Worm (Caenorhabditis elegans) whole organism, L4/young adult: ENCODE results near the gene sox-3.

ENCODE experiments used
- W03F9.2 ChIP-seq: fragments of 150-350 bp; optimal IDR thresholded peaks from 2 replicates; lab custom pipeline; 2014; ENCODE audit warnings: missing biosample characterization, missing genetic modification characterization
- dao-5 ChIP-seq: sonication (generic microtip); optimal IDR thresholded peaks from 2 replicates; lab custom pipeline; 2016; ENCODE audit warnings: missing genotype, missing genetic modification characterization, moderate library complexity, missing compliant biosample characterization
- him-1 ChIP-seq: sonication (generic microtip); optimal IDR thresholded peaks from 2 replicates; lab custom pipeline; 2016; ENCODE audit warnings: missing genotype, missing genetic modification reagents, missing genetic modification characterization, missing compliant biosample characterization

The sox-3 gene

ce11 chrX:14706698-14707285 is 14.0 kb upstream of the sox-3 start, which contains the start of gene tmem-184:
TSS of gene tmem-184 (minus strand) at chrX:14706861.
- peak; percentile 49 for TF ChIP-seq W03F9.2
- no peak for TF ChIP-seq him-1 (tag; lab: Kevin White, UChicago)
- TF ChIP-seq dao-5 (tag; lab: Kevin White, UChicago): no peak

- TF ChIP-seq dao-5 (tag; lab: Kevin White, UChicago) (no peak), W03F9.2 (no peak), him-1 (tag; lab: Kevin White, UChicago) (no peak)
Measured at ce11 chrX:14704933-14705332, 12.1 kb upstream of the sox-3 start.

- TF ChIP-seq W03F9.2: no peak
- no peak for TF ChIP-seq him-1 (tag; lab: Kevin White, UChicago)
- no peak for TF ChIP-seq dao-5 (tag; lab: Kevin White, UChicago)
Measured at ce11 chrX:14701490-14701889, 8.7 kb upstream of the sox-3 start, which contains the start of gene F40E10.5. TSS of gene F40E10.5 (plus strand) at chrX:14701790.

ce11 chrX:14699866-14700265 is 7.1 kb upstream of the sox-3 start, which contains the start of gene hch-1:
TSS of gene hch-1 (minus strand) at chrX:14699977.
- TF ChIP-seq W03F9.2 (no peak), dao-5 (tag; lab: Kevin White, UChicago) (no peak), him-1 (tag; lab: Kevin White, UChicago) (no peak)

- no peak for TF ChIP-seq dao-5 (tag; lab: Kevin White, UChicago)
- TF ChIP-seq him-1 (tag; lab: Kevin White, UChicago): no peak
- TF ChIP-seq W03F9.2: no peak
Measured at ce11 chrX:14695892-14696291, 3.1 kb upstream of the sox-3 start.

- TF ChIP-seq W03F9.2: no peak
- no peak for TF ChIP-seq him-1 (tag; lab: Kevin White, UChicago)
- no peak for TF ChIP-seq dao-5 (tag; lab: Kevin White, UChicago)
Measured at ce11 chrX:14694633-14695177, 1.9 kb upstream of the sox-3 start.

ce11 chrX:14684406-14684927 is 8.3 kb downstream of the sox-3 start, which contains the start of gene csq-1:
TSS of gene csq-1 (plus strand) at chrX:14684877.
- TF ChIP-seq dao-5 (tag; lab: Kevin White, UChicago): no peak
- no peak for TF ChIP-seq him-1 (tag; lab: Kevin White, UChicago)
- TF ChIP-seq W03F9.2: no peak

- no peak for TF ChIP-seq W03F9.2
- no peak for TF ChIP-seq dao-5 (tag; lab: Kevin White, UChicago)
- no peak for TF ChIP-seq him-1 (tag; lab: Kevin White, UChicago)
Measured at ce11 chrX:14680474-14680873, 12.3 kb downstream of the sox-3 start.

ce11 chrX:14678983-14679382 is 13.8 kb downstream of the sox-3 start:
- TF ChIP-seq him-1 (tag; lab: Kevin White, UChicago) (no peak), W03F9.2 (no peak), dao-5 (tag; lab: Kevin White, UChicago) (no peak)

ce11 chrX:14674028-14674427 is 18.8 kb downstream of the sox-3 start, which contains the start of gene slt-1:
TSS of gene slt-1 (plus strand) at chrX:14674328.
- TF ChIP-seq him-1 (tag; lab: Kevin White, UChicago) (no peak), dao-5 (tag; lab: Kevin White, UChicago) (no peak), W03F9.2 (no peak)

- TF ChIP-seq him-1 (tag; lab: Kevin White, UChicago) (no peak), W03F9.2 (no peak), dao-5 (tag; lab: Kevin White, UChicago) (no peak)
Measured at ce11 chrX:14671300-14671699, 21.5 kb downstream of the sox-3 start.

ce11 chrX:14664028-14664427 is 28.8 kb downstream of the sox-3 start, which contains the start of gene C26G2.2:
TSS of gene C26G2.2 (plus strand) at chrX:14664328.
- TF ChIP-seq W03F9.2 (no peak), dao-5 (tag; lab: Kevin White, UChicago) (no peak), him-1 (tag; lab: Kevin White, UChicago) (no peak)

- no peak for TF ChIP-seq W03F9.2
- TF ChIP-seq dao-5 (tag; lab: Kevin White, UChicago): no peak
Measured at ce11 chrX:14662460-14662859, 30.3 kb downstream of the sox-3 start.

ce11 chrX:14661918-14662317 is 30.9 kb downstream of the sox-3 start:
- no peak for TF ChIP-seq W03F9.2
- no peak for TF ChIP-seq dao-5 (tag; lab: Kevin White, UChicago)
- TF ChIP-seq him-1 (tag; lab: Kevin White, UChicago): no peak
